Worm (Caenorhabditis elegans) whole organism, L2 larva: ENCODE data around the gene R102.4.

Experiments used
- ZK546.5 ChIP-seq: sonication (generic microtip); optimal IDR thresholded peaks from 2 replicates; lab custom pipeline; 2017; ENCODE audit warnings: missing biosample characterization, missing genetic modification characterization
- ceh-82 ChIP-seq: fragments of 150-350 bp; optimal IDR thresholded peaks from 2 replicates; lab custom pipeline; 2014; ENCODE audit warnings: missing biosample characterization, missing genetic modification characterization
- egl-27 ChIP-seq: sonication (generic microtip); optimal IDR thresholded peaks from 3 replicates; lab custom pipeline; 2017; ENCODE audit warnings: missing biosample characterization, missing genetic modification reagents, missing genetic modification characterization
- elt-3 ChIP-seq: sonication (generic microtip); optimal IDR thresholded peaks from 2 replicates; lab custom pipeline; 2017; ENCODE audit warnings: missing biosample characterization, missing genetic modification characterization
- lin-13 ChIP-seq: fragments of 150-350 bp; optimal IDR thresholded peaks from 2 replicates; lab custom pipeline; 2014; ENCODE audit warnings: missing biosample characterization, missing genetic modification reagents, missing genetic modification characterization
- nhr-25 ChIP-seq: fragments of 150-350 bp; sonication (generic microtip); optimal IDR thresholded peaks from 3 replicates; lab custom pipeline; 2014; ENCODE audit warnings: missing biosample characterization, missing genetic modification characterization
- unc-39 ChIP-seq: fragments of 150-350 bp; optimal IDR thresholded peaks from 2 replicates; lab custom pipeline; 2014; ENCODE audit warnings: missing biosample characterization, missing genetic modification characterization
- unc-55 ChIP-seq: fragments of 150-350 bp; sonication (generic microtip); optimal IDR thresholded peaks from 3 replicates; lab custom pipeline; 2014; ENCODE audit warnings: missing biosample characterization, missing genetic modification reagents, missing genetic modification characterization
- ztf-11 ChIP-seq: sonication (generic microtip); optimal IDR thresholded peaks from 2 replicates; lab custom pipeline; 2017; ENCODE audit warnings: missing biosample characterization, missing genetic modification characterization

- TF ChIP-seq unc-55 (GFP tag; lab: Kevin White, UChicago): no peak
- TF ChIP-seq elt-3 (tag; lab: Kevin White, UChicago): no peak
- TF ChIP-seq lin-13 (GFP tag; lab: Kevin White, UChicago): no peak
- no peak for TF ChIP-seq egl-27 (tag; lab: Kevin White, UChicago)
- no peak for TF ChIP-seq ztf-11 (tag; lab: Kevin White, UChicago)
- TF ChIP-seq ceh-82 (tag; lab: Kevin White, UChicago): no peak
- no peak for TF ChIP-seq unc-39 (tag; lab: Kevin White, UChicago)
- no peak for TF ChIP-seq ZK546.5 (tag; lab: Kevin White, UChicago)
- TF ChIP-seq nhr-25 (tag; lab: Kevin White, UChicago): no peak
These were observed 38.3 kb downstream of the R102.4 start, which contains the start of gene K08C7.1 for ce11 chrIV:10656770-10657323.
